Worm (Caenorhabditis elegans) whole organism, late embryonic: ENCODE results near the gene K07H8.9.

Experiments used
- C08G9.2 ChIP-seq: sonication (generic microtip); optimal IDR thresholded peaks from 2 replicates; lab custom pipeline; 2016; ENCODE audit warnings: mild to moderate bottlenecking, missing genetic modification characterization, moderate library complexity, missing compliant biosample characterization
- C38D4.7 ChIP-seq: fragments of 200-800 bp; sonication (Bioruptor generic); optimal IDR thresholded peaks from 2 replicates; lab custom pipeline; 2018; ENCODE audit warnings: mild to moderate bottlenecking, missing genetic modification characterization, moderate library complexity, missing compliant biosample characterization
- K09A11.1 ChIP-seq: sonication (generic microtip); optimal IDR thresholded peaks from 2 replicates; lab custom pipeline; 2017; ENCODE audit warnings: antibody characterized with exemption, mild to moderate bottlenecking, missing genetic modification characterization, missing compliant biosample characterization; ENCODE audit not compliant: insufficient read depth
- ahr-1 ChIP-seq: sonication (generic microtip); optimal IDR thresholded peaks from 2 replicates; lab custom pipeline; 2016; ENCODE audit warnings: missing genetic modification characterization, missing compliant biosample characterization
- ceh-14 ChIP-seq: sonication (generic microtip); optimal IDR thresholded peaks from 2 replicates; lab custom pipeline; 2016; ENCODE audit warnings: missing genotype, missing genetic modification characterization, missing compliant biosample characterization
- ceh-18 ChIP-seq: sonication (generic microtip); optimal IDR thresholded peaks from 2 replicates; lab custom pipeline; 2016; ENCODE audit warnings: missing genetic modification characterization, missing compliant biosample characterization
- ceh-19 ChIP-seq: fragments of 200-800 bp; sonication (Bioruptor generic); optimal IDR thresholded peaks from 2 replicates; lab custom pipeline; 2018; ENCODE audit warnings: mild to moderate bottlenecking, missing genetic modification characterization, missing compliant biosample characterization
- ceh-30 ChIP-seq: fragments of 150-350 bp; optimal IDR thresholded peaks from 2 replicates; lab custom pipeline; 2014; ENCODE audit warnings: missing biosample characterization, missing genetic modification characterization
- ceh-45 ChIP-seq: fragments of 200-800 bp; sonication (Bioruptor generic); IDR thresholded peaks from 2 replicates; pipeline ENCODE4 v1.3.6; 2022; ENCODE audit warnings: missing genetic modification reagents, missing genetic modification characterization, missing compliant biosample characterization
- ceh-48 ChIP-seq: sonication (generic microtip); optimal IDR thresholded peaks from 2 replicates; lab custom pipeline; 2016; ENCODE audit warnings: missing genetic modification characterization, inconsistent platforms, missing compliant biosample characterization
- ceh-9 ChIP-seq: sonication (generic microtip); optimal IDR thresholded peaks from 2 replicates; lab custom pipeline; 2016; ENCODE audit warnings: mild to moderate bottlenecking, missing genetic modification characterization, inconsistent platforms, missing compliant biosample characterization
- che-1 ChIP-seq: sonication (generic microtip); optimal IDR thresholded peaks from 2 replicates; lab custom pipeline; 2016; ENCODE audit warnings: mild to moderate bottlenecking, missing genetic modification characterization, missing compliant biosample characterization
- dve-1 ChIP-seq: sonication (generic microtip); optimal IDR thresholded peaks from 2 replicates; lab custom pipeline; 2017; ENCODE audit warnings: antibody characterized with exemption, mild to moderate bottlenecking, missing genetic modification characterization, missing compliant biosample characterization
- elt-2 ChIP-seq: sonication (generic microtip); optimal IDR thresholded peaks from 2 replicates; lab custom pipeline; 2016; ENCODE audit warnings: missing genetic modification reagents, missing genetic modification characterization, missing compliant biosample characterization
- ets-4 ChIP-seq: sonication (generic microtip); optimal IDR thresholded peaks from 2 replicates; lab custom pipeline; 2016; ENCODE audit warnings: missing genetic modification characterization, missing compliant biosample characterization
- eyg-1 ChIP-seq: sonication (generic microtip); optimal IDR thresholded peaks from 2 replicates; lab custom pipeline; 2016; ENCODE audit warnings: missing genotype, missing genetic modification characterization, missing compliant biosample characterization
- fax-1 ChIP-seq: sonication (generic microtip); optimal IDR thresholded peaks from 2 replicates; lab custom pipeline; 2016; ENCODE audit warnings: missing genotype, missing genetic modification characterization, missing compliant biosample characterization
- gmeb-2 ChIP-seq: sonication (generic microtip); optimal IDR thresholded peaks from 2 replicates; lab custom pipeline; 2016; ENCODE audit warnings: missing genetic modification characterization, inconsistent platforms, missing compliant biosample characterization
- hlh-13 ChIP-seq: fragments of 200-800 bp; sonication (Bioruptor generic); optimal IDR thresholded peaks from 2 replicates; lab custom pipeline; 2018; ENCODE audit warnings: mild to moderate bottlenecking, missing genetic modification characterization, missing compliant biosample characterization
- hlh-15 ChIP-seq: sonication (generic microtip); optimal IDR thresholded peaks from 2 replicates; lab custom pipeline; 2016; ENCODE audit warnings: missing genetic modification characterization, missing compliant biosample characterization
- hlh-6 ChIP-seq: sonication (generic microtip); optimal IDR thresholded peaks from 2 replicates; lab custom pipeline; 2016; ENCODE audit warnings: missing genotype, missing genetic modification characterization, missing compliant biosample characterization
- hlh-8 ChIP-seq: sonication (generic microtip); optimal IDR thresholded peaks from 2 replicates; lab custom pipeline; 2016; ENCODE audit warnings: missing genotype, missing genetic modification characterization, missing compliant biosample characterization
- lim-6 ChIP-seq: sonication (generic microtip); optimal IDR thresholded peaks from 2 replicates; lab custom pipeline; 2016; ENCODE audit warnings: missing genetic modification characterization, missing compliant biosample characterization
- madf-2 ChIP-seq: sonication (generic microtip); optimal IDR thresholded peaks from 2 replicates; lab custom pipeline; 2017; ENCODE audit warnings: missing genetic modification characterization, missing compliant biosample characterization
- nhr-11 ChIP-seq: fragments of 150-350 bp; optimal IDR thresholded peaks from 2 replicates; lab custom pipeline; 2014; ENCODE audit warnings: missing biosample characterization, missing genetic modification characterization
- nhr-232 ChIP-seq: sonication (generic microtip); optimal IDR thresholded peaks from 2 replicates; lab custom pipeline; 2016; ENCODE audit warnings: missing genetic modification characterization, missing compliant biosample characterization
- npax-4 ChIP-seq: sonication (generic microtip); optimal IDR thresholded peaks from 2 replicates; lab custom pipeline; 2016; ENCODE audit warnings: missing genetic modification characterization, missing compliant biosample characterization
- odd-2 ChIP-seq: sonication (generic microtip); optimal IDR thresholded peaks from 2 replicates; lab custom pipeline; 2017; ENCODE audit warnings: antibody characterized with exemption, mild to moderate bottlenecking, missing genetic modification characterization, missing compliant biosample characterization
- pag-3 ChIP-seq: sonication (generic microtip); optimal IDR thresholded peaks from 2 replicates; lab custom pipeline; 2016; ENCODE audit warnings: missing compliant biosample characterization, missing genetic modification characterization, borderline replicate concordance
- pha-2 ChIP-seq: sonication (generic microtip); optimal IDR thresholded peaks from 2 replicates; lab custom pipeline; 2017; ENCODE audit warnings: mild to moderate bottlenecking, missing genetic modification characterization, missing compliant biosample characterization
- ref-2 ChIP-seq: sonication (generic microtip); optimal IDR thresholded peaks from 2 replicates; lab custom pipeline; 2016; ENCODE audit warnings: missing genetic modification characterization, missing compliant biosample characterization
- rnt-1 ChIP-seq: sonication (generic microtip); optimal IDR thresholded peaks from 2 replicates; lab custom pipeline; 2016; ENCODE audit warnings: missing genetic modification characterization, missing compliant biosample characterization
- sox-4 ChIP-seq: sonication (generic microtip); optimal IDR thresholded peaks from 2 replicates; lab custom pipeline; 2017; ENCODE audit warnings: mild to moderate bottlenecking, missing genetic modification characterization, inconsistent platforms, missing compliant biosample characterization
- syd-9 ChIP-seq: sonication (generic microtip); optimal IDR thresholded peaks from 2 replicates; lab custom pipeline; 2016; ENCODE audit warnings: mild to moderate bottlenecking, missing genetic modification characterization, moderate library complexity, missing compliant biosample characterization
- tbx-7 ChIP-seq: sonication (generic microtip); optimal IDR thresholded peaks from 2 replicates; lab custom pipeline; 2016; ENCODE audit warnings: missing genotype, missing genetic modification characterization, missing compliant biosample characterization
- ttx-3 ChIP-seq: sonication (generic microtip); optimal IDR thresholded peaks from 2 replicates; lab custom pipeline; 2016; ENCODE audit warnings: missing genetic modification reagents, missing genetic modification characterization, missing compliant biosample characterization
- unc-3 ChIP-seq, 2 experiments: fragments of 200-800 bp in 1 of 2; sonication (Bioruptor generic) in 1 of 2; sonication (generic microtip) in 1 of 2; conservative IDR thresholded peaks in 1 of 2; optimal IDR thresholded peaks in 1 of 2; 2 replicates each; pipeline versions ENCODE4 v1.3.6 to Lab custom; 2016 to 2022; ENCODE audit warnings: missing compliant biosample characterization in 2 of 2, missing genetic modification characterization in 2 of 2, missing genetic modification reagents in 1 of 2
- ztf-16 ChIP-seq: sonication (generic microtip); optimal IDR thresholded peaks from 2 replicates; lab custom pipeline; 2017; ENCODE audit warnings: missing genetic modification characterization, missing compliant biosample characterization

The K07H8.9 gene

ce11 chrIV:8333034-8333433 is 46.8 kb upstream of the K07H8.9 start:
- TF ChIP-seq pha-2 = no peak
- TF ChIP-seq ztf-16 (tag; lab: Kevin White, UChicago) = no peak
- no peak for TF ChIP-seq hlh-15 (tag; lab: Kevin White, UChicago)
- no peak for TF ChIP-seq nhr-232 (tag; lab: Kevin White, UChicago)
- TF ChIP-seq ttx-3 (tag; lab: Kevin White, UChicago) = no peak

DNA sequence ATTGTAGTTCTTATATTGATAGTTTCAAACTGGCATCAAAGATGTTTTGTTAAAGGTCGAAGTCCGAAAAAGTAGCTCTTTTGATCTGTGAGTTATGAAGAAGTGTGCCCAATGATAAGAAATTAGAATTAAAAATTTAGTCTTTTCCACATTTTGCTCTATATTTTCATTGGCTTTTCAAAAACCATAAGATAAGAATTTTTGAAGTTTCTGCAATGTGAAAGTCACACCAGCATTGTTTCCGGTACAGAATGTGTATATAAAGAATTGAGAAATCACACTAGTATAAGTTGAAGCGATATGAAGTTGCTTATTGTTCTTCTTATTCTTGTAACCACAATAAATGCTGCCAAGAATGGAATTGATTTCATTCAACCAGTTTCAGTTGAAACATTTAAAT is 46.2 kb upstream of the K07H8.9 start, which contains the start of gene lys-10:
Gene lys-10, plus strand, starts transcription at position 301 of the 400 bp plus-strand sequence.
- TF ChIP-seq hlh-8 (no peak), pag-3 (no peak), unc-3 (GFP tag; conservative IDR thresholded peaks at IDR 0.05; lab: Robert Waterston, UW) (no peak), unc-3 (tag; optimal IDR thresholded peaks at IDR 0.05; lab: Kevin White, UChicago) (no peak), hlh-13 (GFP tag; lab: Kevin White, UChicago) (no peak), hlh-15 (tag; lab: Kevin White, UChicago) (no peak)

- TF ChIP-seq ceh-18 (no peak), ahr-1 (tag; lab: Kevin White, UChicago) (no peak), npax-4 (tag; lab: Kevin White, UChicago) (no peak), pha-2 (no peak), gmeb-2 (tag; lab: Kevin White, UChicago) (no peak), dve-1 (tag; lab: Kevin White, UChicago) (no peak), fax-1 (no peak), sox-4 (tag; lab: Kevin White, UChicago) (no peak), madf-2 (no peak), syd-9 (tag; lab: Kevin White, UChicago) (no peak), hlh-6 (tag; lab: Kevin White, UChicago) (no peak), odd-2 (tag; lab: Kevin White, UChicago) (no peak)
Measured at ce11 chrIV:8328913-8329312, 42.6 kb upstream of the K07H8.9 start, which contains the start of gene F35H10.2. TSS of gene F35H10.2 (plus strand) at chrIV:8329213.

ce11 chrIV:8325667-8326066 is 39.4 kb upstream of the K07H8.9 start, which contains the start of gene F35H10.3:
TSS of gene F35H10.3 (plus strand) at chrIV:8325967.
- TF ChIP-seq eyg-1 (tag; lab: Kevin White, UChicago) (no peak), rnt-1 (tag; lab: Kevin White, UChicago) (no peak), nhr-232 (tag; lab: Kevin White, UChicago) (no peak), ceh-9 (tag; lab: Kevin White, UChicago) (no peak), ceh-19 (GFP tag; lab: Kevin White, UChicago) (no peak), ztf-16 (tag; lab: Kevin White, UChicago) (no peak), ceh-14 (tag; lab: Kevin White, UChicago) (no peak), hlh-8 (no peak), ets-4 (no peak), C38D4.7 (GFP tag; lab: Kevin White, UChicago) (no peak), lim-6 (tag; lab: Kevin White, UChicago) (no peak), tbx-7 (tag; lab: Kevin White, UChicago) (no peak), nhr-11 (tag; lab: Kevin White, UChicago) (no peak), elt-2 (no peak), C08G9.2 (tag; lab: Kevin White, UChicago) (no peak), sox-4 (tag; lab: Kevin White, UChicago) (no peak)

ce11 chrIV:8318799-8319198 is 32.5 kb upstream of the K07H8.9 start:
- TF ChIP-seq ceh-30 (no peak), che-1 (tag; lab: Kevin White, UChicago) (no peak), npax-4 (tag; lab: Kevin White, UChicago) (no peak), ref-2 (no peak), nhr-232 (tag; lab: Kevin White, UChicago) (no peak), ceh-45 (no peak), ceh-48 (no peak), hlh-8 (no peak), K09A11.1 (no peak), ttx-3 (tag; lab: Kevin White, UChicago) (no peak), ets-4 (no peak)
